Worm (Caenorhabditis elegans) whole organism, midembryonic: ENCODE measurements around the gene T11G6.3.

Experiments used
- T22C8.4 ChIP-seq: fragments of 200-800 bp; sonication (Bioruptor generic); IDR thresholded peaks from 2 replicates; pipeline ENCODE4 v1.3.6; 2022; ENCODE audit warnings: missing genetic modification characterization, missing compliant biosample characterization
- flt-1 ChIP-seq: fragments of 200-800 bp; sonication (Bioruptor generic); IDR thresholded peaks from 2 replicates; pipeline ENCODE4 v1.3.6; 2022; ENCODE audit warnings: missing genetic modification characterization, missing compliant biosample characterization
- klf-2 ChIP-seq: fragments of 200-800 bp; sonication (Bioruptor generic); conservative IDR thresholded peaks from 2 replicates; pipeline ENCODE4 v1.3.6; 2022; ENCODE audit warnings: missing genetic modification reagents, missing genetic modification characterization, missing compliant biosample characterization
- med-1 ChIP-seq: sonication (generic microtip); optimal IDR thresholded peaks from 2 replicates; lab custom pipeline; 2017; ENCODE audit warnings: missing genetic modification characterization, mild to moderate bottlenecking, missing compliant biosample characterization, antibody characterized with exemption, missing genetic modification reagents; ENCODE audit not compliant: insufficient read depth
- ref-1 ChIP-seq: fragments of 200-800 bp; sonication (Bioruptor generic); conservative IDR thresholded peaks from 2 replicates; pipeline ENCODE4 v1.3.6; 2022; ENCODE audit warnings: missing genetic modification reagents, missing genetic modification characterization, missing compliant biosample characterization
- tab-1 ChIP-seq: fragments of 200-800 bp; sonication (Bioruptor generic); IDR thresholded peaks from 2 replicates; pipeline ENCODE4 v1.3.6; 2022; ENCODE audit warnings: missing genetic modification characterization, missing compliant biosample characterization
- ztf-23 ChIP-seq: fragments of 200-800 bp; sonication (Bioruptor generic); IDR thresholded peaks from 2 replicates; pipeline ENCODE4 v1.3.6; 2022; ENCODE audit warnings: missing genetic modification reagents, missing genetic modification characterization, missing compliant biosample characterization
- ztf-29 ChIP-seq: fragments of 200-800 bp; sonication (Bioruptor generic); IDR thresholded peaks from 2 replicates; pipeline ENCODE4 v1.3.6; 2022; ENCODE audit warnings: missing genetic modification reagents, missing genetic modification characterization, missing compliant biosample characterization

DNA sequence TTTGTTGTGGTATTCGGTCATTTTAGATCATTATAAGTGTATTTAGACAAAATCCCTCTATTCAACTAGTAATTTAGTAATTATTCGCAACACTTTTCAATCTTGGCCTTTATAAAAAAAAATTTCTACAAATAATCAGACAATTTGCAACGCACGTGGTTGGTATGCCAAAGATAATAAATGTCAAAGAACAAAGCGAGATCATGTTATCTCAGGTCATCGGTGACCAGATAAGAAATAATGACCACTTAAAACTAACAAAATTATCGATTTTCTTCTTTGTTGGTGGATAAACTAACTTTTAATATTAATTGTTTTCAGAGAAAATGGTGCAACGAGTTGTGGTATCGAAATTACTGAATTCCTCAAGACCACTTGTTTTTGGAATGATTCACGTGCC lies 26.2 kb upstream of the T11G6.3 start, which contains the start of gene F13E9.13:
- TF ChIP-seq T22C8.4 (GFP tag; lab: Robert Waterston, UW): no peak
- TF ChIP-seq ztf-23 (GFP tag; lab: Robert Waterston, UW): no peak
- TF ChIP-seq flt-1 (GFP tag; lab: Robert Waterston, UW): no peak
- no peak for TF ChIP-seq tab-1
- TF ChIP-seq ref-1: no peak
- TF ChIP-seq klf-2: no peak
- TF ChIP-seq med-1 (GFP tag; lab: Kevin White, UChicago): no peak
- TF ChIP-seq ztf-29 (GFP tag; lab: Robert Waterston, UW): no peak
